Fruit fly (Drosophila melanogaster): ENCODE measurements around the gene obst-I.

obst-I gene

dm6 chr3L:2257412-2257862 lies 10.2 kb upstream of the obst-I start, which contains the start of the genes CG1275 and Elp5:
Gene CG1275, minus strand, starts transcription at chr3L:2257423.
Gene Elp5, plus strand, starts transcription at chr3L:2257456.
- TF ChIP-seq ey (GFP tag; optimal IDR thresholded peaks at IDR 0.05) (peak; percentile 98), sv (GFP tag; optimal IDR thresholded peaks at IDR 0.05) (peak; percentile 96), Dif (GFP tag; optimal IDR thresholded peaks at IDR 0.05; ENCODE audit: partially characterized antibody) (no peak), pan (optimal IDR thresholded peaks at IDR 0.05) (no peak), br (GFP tag; optimal IDR thresholded peaks at IDR 0.05) (peak; percentile 99), Jra (GFP tag; optimal IDR thresholded peaks at IDR 0.05) (peak; percentile 97), lola (GFP tag; optimal IDR thresholded peaks at IDR 0.05) (no peak), Myc (optimal IDR thresholded peaks at IDR 0.05) (peak; percentile 31), foxo (GFP tag; optimal IDR thresholded peaks at IDR 0.05) (peak; percentile 91 to 98), jim (GFP tag; optimal IDR thresholded peaks at IDR 0.05) (peak; percentile 85), psq (GFP tag; optimal IDR thresholded peaks at IDR 0.05) (peak; percentile 95), dsf (GFP tag; optimal IDR thresholded peaks at IDR 0.05; ENCODE audit: borderline replicate concordance) (no peak), GATAd (GFP tag; optimal IDR thresholded peaks at IDR 0.05) (peak; percentile 95), woc (GFP tag; optimal IDR thresholded peaks at IDR 0.05) (peak; percentile 95), tai (GFP tag; optimal IDR thresholded peaks at IDR 0.05) (no peak), h (GFP tag; optimal IDR thresholded peaks at IDR 0.05) (peak; percentile 100), CG9705 (GFP tag; optimal IDR thresholded peaks at IDR 0.05) (peak; percentile 97), dmrt93B (GFP tag; optimal IDR thresholded peaks at IDR 0.05) (peak; percentile 95), Hnf4 (GFP tag; optimal IDR thresholded peaks at IDR 0.05) (peak; percentile 98), N (GFP tag; optimal IDR thresholded peaks at IDR 0.05) (no peak), CrebA (GFP tag; optimal IDR thresholded peaks at IDR 0.05; ENCODE audit: borderline replicate concordance) (no peak), Hr83 (GFP tag; optimal IDR thresholded peaks at IDR 0.05; ENCODE audit: poor library complexity, severe bottlenecking) (peak; percentile 98), Dfd (GFP tag; optimal IDR thresholded peaks at IDR 0.05) (no peak), Rel (GFP tag; optimal IDR thresholded peaks at IDR 0.05) (peak; percentile 95), Rel (tag; optimal IDR thresholded peaks at IDR 0.05) (peak; percentile 94), OdsH (GFP tag; optimal IDR thresholded peaks at IDR 0.05) (peak; percentile 97), Mio (GFP tag; optimal IDR thresholded peaks at IDR 0.05) (peak; percentile 91), rgr (GFP tag; optimal IDR thresholded peaks at IDR 0.05) (peak; percentile 99), Sp1 (GFP tag; optimal IDR thresholded peaks at IDR 0.05) (peak; percentile 98), Vsx2 (GFP tag; optimal IDR thresholded peaks at IDR 0.05; ENCODE audit: partially characterized antibody) (no peak), Hr78 (GFP tag; optimal IDR thresholded peaks at IDR 0.05) (no peak), HLH106 (tag; optimal IDR thresholded peaks at IDR 0.05) (peak; percentile 99), sage (GFP tag; optimal IDR thresholded peaks at IDR 0.05) (peak; percentile 94), CG32264 (GFP tag; optimal IDR thresholded peaks at IDR 0.05) (peak; percentile 96), brk (GFP tag; optimal IDR thresholded peaks at IDR 0.05) (no peak), dl (GFP tag; optimal IDR thresholded peaks at IDR 0.05; ENCODE audit: insufficient read depth in 1 of 2, partially characterized antibody in 2 of 2) (no peak), usp (GFP tag; optimal IDR thresholded peaks at IDR 0.05) (no peak), fru (GFP tag; optimal IDR thresholded peaks at IDR 0.05) (peak; percentile 97), Abd-B (GFP tag; optimal IDR thresholded peaks at IDR 0.05) (no peak)

DNA sequence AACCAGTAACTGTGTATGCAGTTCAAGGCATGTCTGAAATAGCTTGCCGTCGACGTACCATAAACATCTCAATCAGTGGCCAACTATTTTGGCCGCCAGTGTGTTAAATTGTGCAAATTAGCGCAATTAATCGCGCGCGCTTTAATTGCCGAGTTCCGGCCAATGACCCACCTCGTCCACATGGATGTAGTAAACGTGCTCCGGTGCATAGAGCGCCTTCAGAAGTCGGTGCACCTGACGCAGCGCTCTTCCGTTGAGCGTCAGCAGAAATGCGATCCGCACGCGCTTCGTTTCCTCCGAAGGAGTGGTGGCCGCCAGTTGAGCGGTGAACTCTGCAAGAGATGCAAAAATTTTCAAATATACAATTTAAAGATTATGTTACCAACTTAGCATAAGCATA lies 6.4 kb upstream of the obst-I start:
- no peak for TF ChIP-seq lola (GFP tag; optimal IDR thresholded peaks at IDR 0.05)
- TF ChIP-seq Mio (GFP tag; optimal IDR thresholded peaks at IDR 0.05): no peak
- no peak for TF ChIP-seq CG9705 (GFP tag; optimal IDR thresholded peaks at IDR 0.05)
- TF ChIP-seq GATAd (GFP tag; optimal IDR thresholded peaks at IDR 0.05): no peak
- TF ChIP-seq OdsH (GFP tag; optimal IDR thresholded peaks at IDR 0.05): no peak
- no peak for TF ChIP-seq Sp1 (GFP tag; optimal IDR thresholded peaks at IDR 0.05)
- no peak for TF ChIP-seq brk (GFP tag; optimal IDR thresholded peaks at IDR 0.05)
- TF ChIP-seq h (GFP tag; optimal IDR thresholded peaks at IDR 0.05): no peak
- no peak for TF ChIP-seq Dif (GFP tag; optimal IDR thresholded peaks at IDR 0.05; ENCODE audit: partially characterized antibody)
- TF ChIP-seq usp (GFP tag; optimal IDR thresholded peaks at IDR 0.05): no peak
- no peak for TF ChIP-seq Hr83 (GFP tag; optimal IDR thresholded peaks at IDR 0.05; ENCODE audit: poor library complexity, severe bottlenecking)
- no peak for TF ChIP-seq CG32264 (GFP tag; optimal IDR thresholded peaks at IDR 0.05)
- TF ChIP-seq sage (GFP tag; optimal IDR thresholded peaks at IDR 0.05): no peak
- no peak for TF ChIP-seq jim (GFP tag; optimal IDR thresholded peaks at IDR 0.05)
- no peak for TF ChIP-seq sv (GFP tag; optimal IDR thresholded peaks at IDR 0.05)
- TF ChIP-seq HLH106 (tag; optimal IDR thresholded peaks at IDR 0.05): no peak
- no peak for TF ChIP-seq br (GFP tag; optimal IDR thresholded peaks at IDR 0.05)
- no peak for TF ChIP-seq N (GFP tag; optimal IDR thresholded peaks at IDR 0.05)
- no peak for TF ChIP-seq Hr78 (GFP tag; optimal IDR thresholded peaks at IDR 0.05)
